Fruit fly (Drosophila melanogaster) whole organism, adult: Measurements from ENCODE around the gene CG9698.

Source experiments
- CG11617 ChIP-seq: fragments of 200-800 bp; sonication (Bioruptor generic); optimal IDR thresholded peaks from 2 replicates; lab custom pipeline; 2017; ENCODE audit warnings: mild to moderate bottlenecking, missing biosample characterization, missing genetic modification reagents, missing genetic modification characterization
- CG12768 ChIP-seq: fragments of 200-800 bp; sonication (Bioruptor generic); optimal IDR thresholded peaks from 2 replicates; lab custom pipeline; 2017; ENCODE audit warnings: missing biosample characterization, missing genetic modification characterization, mild to moderate bottlenecking, moderate library complexity, missing genetic modification reagents
- CG14711 ChIP-seq: fragments of 200-800 bp; sonication (Bioruptor generic); optimal IDR thresholded peaks from 2 replicates; lab custom pipeline; 2018; ENCODE audit warnings: missing biosample characterization, mild to moderate bottlenecking, missing genetic modification characterization, moderate library complexity
- CG1620 ChIP-seq: fragments of 200-800 bp; sonication (Bioruptor generic); optimal IDR thresholded peaks from 2 replicates; lab custom pipeline; 2016; ENCODE audit warnings: missing biosample characterization, missing genetic modification characterization
- CG33017 ChIP-seq: fragments of 200-800 bp; sonication (Bioruptor generic); optimal IDR thresholded peaks from 2 replicates; lab custom pipeline; 2018; ENCODE audit warnings: missing biosample characterization, mild to moderate bottlenecking, missing genetic modification characterization, moderate library complexity
- CG5204 ChIP-seq: fragments of 200-800 bp; sonication (Bioruptor generic); optimal IDR thresholded peaks from 2 replicates; lab custom pipeline; 2016; ENCODE audit warnings: missing biosample characterization, missing genetic modification characterization
- CG7045 ChIP-seq: fragments of 200-800 bp; sonication (Bioruptor generic); optimal IDR thresholded peaks from 2 replicates; lab custom pipeline; 2017; ENCODE audit warnings: missing biosample characterization, mild to moderate bottlenecking, missing genetic modification characterization
- CG7101 ChIP-seq: fragments of 200-800 bp; sonication (Bioruptor generic); optimal IDR thresholded peaks from 2 replicates; lab custom pipeline; 2018; ENCODE audit warnings: missing biosample characterization, mild to moderate bottlenecking, missing genetic modification characterization, moderate library complexity
- Clk ChIP-seq: fragments of 200-800 bp; sonication (Bioruptor generic); optimal IDR thresholded peaks from 2 replicates; lab custom pipeline; 2017; ENCODE audit warnings: missing biosample characterization, missing genetic modification characterization
- Crg-1 ChIP-seq: fragments of 200-800 bp; sonication (Bioruptor generic); optimal IDR thresholded peaks from 2 replicates; lab custom pipeline; 2016; ENCODE audit warnings: missing biosample characterization, missing genetic modification characterization
- Hr96 ChIP-seq: fragments of 200-800 bp; sonication (Bioruptor generic); optimal IDR thresholded peaks from 2 replicates; lab custom pipeline; 2016; ENCODE audit warnings: missing biosample characterization, missing genetic modification characterization
- Mnt ChIP-seq: fragments of 200-800 bp; sonication (Bioruptor generic); optimal IDR thresholded peaks from 2 replicates; lab custom pipeline; 2016; ENCODE audit warnings: missing biosample characterization, mild to moderate bottlenecking, missing genetic modification characterization
- bab1 ChIP-seq: fragments of 200-800 bp; sonication (Bioruptor generic); optimal IDR thresholded peaks from 3 replicates; lab custom pipeline; 2019; ENCODE audit warnings: missing biosample characterization, mild to moderate bottlenecking, missing genetic modification characterization, moderate library complexity
- cic ChIP-seq: fragments of 200-800 bp; sonication (Bioruptor generic); optimal IDR thresholded peaks from 2 replicates; lab custom pipeline; 2017; ENCODE audit warnings: missing biosample characterization, mild to moderate bottlenecking, missing genetic modification characterization, moderate library complexity
- cnc ChIP-seq, 2 experiments: fragments of >200 bp; optimal IDR thresholded peaks; 2 replicates each; lab custom pipeline; 2017
- kay ChIP-seq: fragments of 200-800 bp; sonication (Bioruptor generic); peaks from one replicate; lab custom pipeline; 2016; ENCODE audit warnings: missing biosample characterization, missing genetic modification characterization, borderline replicate concordance
- ovo ChIP-seq: fragments of 200-800 bp; sonication (Bioruptor generic); optimal IDR thresholded peaks from 2 replicates; lab custom pipeline; 2016; ENCODE audit warnings: missing biosample characterization, missing genetic modification characterization
- pad ChIP-seq: fragments of 200-800 bp; sonication (Bioruptor generic); optimal IDR thresholded peaks from 3 replicates; lab custom pipeline; 2017; ENCODE audit warnings: missing biosample characterization, missing genetic modification characterization, mild to moderate bottlenecking, moderate library complexity, missing genetic modification reagents
- tj ChIP-seq: fragments of 200-800 bp; sonication (Bioruptor generic); optimal IDR thresholded peaks from 3 replicates; lab custom pipeline; 2017; ENCODE audit warnings: missing biosample characterization, mild to moderate bottlenecking, missing genetic modification characterization, moderate library complexity
- toe ChIP-seq: fragments of 200-800 bp; sonication (Bioruptor generic); optimal IDR thresholded peaks from 2 replicates; lab custom pipeline; 2016; ENCODE audit warnings: missing biosample characterization, missing genetic modification characterization

The CG9698 gene

DNA sequence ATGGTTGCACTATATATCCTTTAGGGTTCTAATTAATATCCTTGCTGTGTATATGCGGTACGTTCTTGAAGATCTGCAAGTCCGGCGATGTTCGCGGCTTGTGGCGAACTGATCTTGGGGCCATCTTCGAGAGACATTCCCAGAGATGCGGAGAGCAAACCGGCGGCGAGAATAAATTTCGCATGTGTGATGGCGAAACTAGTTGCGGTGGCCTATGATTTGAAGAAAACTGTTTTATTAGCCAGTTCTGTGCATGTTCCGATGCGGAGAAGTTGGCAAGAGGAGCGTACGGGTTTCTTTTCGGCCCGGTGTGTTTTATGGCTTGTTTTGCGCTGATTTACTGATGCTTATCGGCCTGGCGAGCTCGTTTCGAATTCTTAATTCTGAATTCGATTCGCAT is 14.4 kb upstream of the CG9698 start, which contains the start of gene PH4alphaNE1:
Gene PH4alphaNE1, minus strand, starts transcription at position 101 of the 400 bp plus-strand sequence.
- TF ChIP-seq CG33017, result no peak
- TF ChIP-seq CG12768 (GFP tag; lab: Kevin White, UChicago), result no peak
- TF ChIP-seq Mnt, result no peak
- no peak for TF ChIP-seq Crg-1 (GFP tag; lab: Kevin White, UChicago)
- no peak for TF ChIP-seq CG14711 (tag; lab: Kevin White, UChicago)
- no peak for TF ChIP-seq CG5204 (GFP tag; lab: Kevin White, UChicago)

DNA sequence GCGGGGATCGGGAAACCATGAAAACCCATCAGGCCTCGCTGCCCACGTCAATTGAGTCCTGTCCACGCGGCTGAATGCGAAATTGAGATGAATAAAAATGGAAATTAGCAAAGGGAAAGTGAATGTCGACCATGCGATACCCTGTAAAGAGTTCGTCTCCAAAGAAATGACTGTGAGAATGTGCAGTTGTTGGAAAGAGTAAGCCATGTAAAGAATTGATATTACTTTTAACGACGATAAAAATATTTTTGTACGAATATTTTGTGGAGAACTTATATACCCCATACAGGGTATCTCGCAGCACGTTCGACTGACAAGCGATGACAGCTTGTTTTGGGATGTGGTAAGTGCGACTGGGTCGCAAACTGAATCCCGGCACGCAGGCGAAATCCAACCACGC is 13.4 kb upstream of the CG9698 start:
- TF ChIP-seq CG11617, result no peak
- TF ChIP-seq pad (GFP tag; lab: Kevin White, UChicago), result no peak
- no peak for TF ChIP-seq cnc (optimal IDR thresholded peaks at IDR 0.05; lab: Kevin White, UChicago)
- no peak for TF ChIP-seq CG7045
- TF ChIP-seq Hr96 (GFP tag; lab: Kevin White, UChicago), result no peak

DNA sequence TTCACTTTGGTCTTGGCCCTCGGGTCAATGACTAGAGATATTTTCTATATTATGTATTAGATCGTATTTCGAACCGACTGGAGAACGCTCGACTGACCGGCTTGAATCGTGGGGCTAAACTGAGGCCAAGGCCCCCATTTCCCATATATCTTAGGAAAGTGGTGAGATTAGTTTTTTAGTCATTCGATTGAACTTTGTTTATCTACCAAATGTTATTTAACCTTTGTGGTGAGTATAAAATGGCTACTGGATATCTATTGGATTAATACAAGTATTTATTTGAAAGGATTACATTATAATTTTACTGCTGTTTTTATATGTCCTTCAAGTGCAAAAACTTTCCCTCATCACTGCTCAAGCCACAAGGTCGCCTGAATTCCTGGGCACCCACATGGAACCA is 11.2 kb upstream of the CG9698 start, which contains the start of gene CG31371:
Gene CG31371, minus strand, starts transcription at position 101 of the 400 bp plus-strand sequence.
- TF ChIP-seq kay (GFP tag; lab: Kevin White, UChicago) (no peak), CG11617 (no peak), CG12768 (GFP tag; lab: Kevin White, UChicago) (no peak), CG14711 (tag; lab: Kevin White, UChicago) (no peak), cic (GFP tag; lab: Kevin White, UChicago) (no peak)

DNA sequence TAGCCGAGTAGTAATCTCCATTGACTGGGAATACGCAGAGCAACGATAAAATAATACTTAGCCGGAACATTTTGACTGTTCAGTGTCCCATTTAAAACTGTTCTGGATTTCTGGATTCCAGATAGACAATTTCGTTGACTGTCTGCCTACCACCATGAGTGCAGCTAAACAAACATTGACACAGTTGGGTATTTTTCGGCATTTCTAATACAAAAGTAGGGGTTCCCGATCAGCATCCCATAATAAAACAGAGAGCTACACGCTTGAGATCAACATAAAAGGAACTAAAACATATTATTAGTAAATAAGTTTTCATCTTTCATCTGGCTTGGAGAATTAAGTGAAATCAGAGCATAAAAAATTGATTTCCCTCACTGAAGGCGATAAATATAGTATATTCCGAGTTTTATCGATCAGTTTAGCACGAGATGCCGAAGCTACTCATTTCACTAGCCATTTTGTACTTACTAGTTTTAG is 9.0 kb upstream of the CG9698 start, which contains the start of the genes PH4alphaSG1 and CG15539:
Gene PH4alphaSG1, minus strand, starts transcription at position 101 of the 477 bp plus-strand sequence.
Gene CG15539, plus strand, starts transcription at position 427 of the 477 bp plus-strand sequence.
- TF ChIP-seq Mnt, result no peak
- TF ChIP-seq Clk (GFP tag; lab: Kevin White, UChicago), result no peak
- no peak for TF ChIP-seq CG7101 (tag; lab: Kevin White, UChicago)
- TF ChIP-seq bab1 (GFP tag; lab: Kevin White, UChicago), result no peak
- TF ChIP-seq cnc (optimal IDR thresholded peaks at IDR 0.05; lab: Kevin White, UChicago), result no peak
- TF ChIP-seq CG1620, result no peak
- no peak for TF ChIP-seq Crg-1 (GFP tag; lab: Kevin White, UChicago)
- TF ChIP-seq CG7045, result no peak
- TF ChIP-seq CG14711 (tag; lab: Kevin White, UChicago), result no peak
- TF ChIP-seq cic (GFP tag; lab: Kevin White, UChicago), result no peak
- no peak for TF ChIP-seq kay (GFP tag; lab: Kevin White, UChicago)

DNA sequence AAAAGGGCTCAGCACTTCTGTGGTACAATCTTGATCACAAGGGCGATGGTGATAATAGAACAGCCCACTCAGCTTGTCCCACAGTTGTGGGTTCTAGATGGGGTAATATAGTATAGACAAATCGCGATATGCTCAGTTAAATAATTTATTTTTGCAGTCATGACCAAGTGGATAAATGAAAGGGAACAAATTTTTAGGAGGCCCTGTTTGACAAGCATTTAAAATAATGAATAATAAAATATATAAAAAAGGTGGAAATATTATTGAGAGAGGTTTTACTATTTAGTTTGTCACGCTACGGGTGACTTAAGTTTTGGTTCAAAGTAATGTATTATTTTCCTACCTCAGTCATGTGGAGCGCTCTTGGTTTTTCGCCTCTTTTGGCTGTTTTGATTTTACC is 6.9 kb upstream of the CG9698 start, which contains the start of gene CG34041:
Gene CG34041, plus strand, starts transcription at position 301 of the 400 bp plus-strand sequence.
- TF ChIP-seq CG33017 (no peak), CG11617 (no peak), Mnt (no peak), bab1 (GFP tag; lab: Kevin White, UChicago) (no peak), Hr96 (GFP tag; lab: Kevin White, UChicago) (no peak), CG7101 (tag; lab: Kevin White, UChicago) (no peak)

DNA sequence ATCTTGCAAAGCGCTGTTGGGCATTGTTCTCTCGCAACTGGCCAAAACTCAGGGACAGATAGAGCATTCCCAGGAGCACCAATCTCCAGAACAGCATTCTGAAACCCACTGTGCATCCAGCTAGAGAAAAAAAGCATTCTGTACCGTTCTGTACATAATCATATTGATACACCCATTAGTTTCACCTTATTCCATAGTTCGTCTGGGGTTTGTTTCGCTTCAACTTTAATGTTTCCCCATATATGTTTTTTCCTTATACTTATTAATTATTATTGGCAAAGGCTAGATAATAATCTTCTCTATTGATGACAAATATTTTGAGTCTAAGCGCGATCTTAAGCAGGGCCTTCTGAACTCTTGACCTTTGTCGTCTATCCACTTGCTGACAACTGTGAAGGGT is 2.5 kb upstream of the CG9698 start, which contains the start of gene PH4alphaNE2:
Gene PH4alphaNE2, minus strand, starts transcription at position 101 of the 400 bp plus-strand sequence.
- no peak for TF ChIP-seq ovo (GFP tag; lab: Kevin White, UChicago)
- no peak for TF ChIP-seq cnc (optimal IDR thresholded peaks at IDR 0.05; lab: Kevin White, UChicago)
- no peak for TF ChIP-seq pad (GFP tag; lab: Kevin White, UChicago)
- no peak for TF ChIP-seq CG12768 (GFP tag; lab: Kevin White, UChicago)
- TF ChIP-seq Mnt, result no peak
- TF ChIP-seq kay (GFP tag; lab: Kevin White, UChicago), result no peak
- TF ChIP-seq CG1620, result no peak
- no peak for TF ChIP-seq CG7101 (tag; lab: Kevin White, UChicago)
- no peak for TF ChIP-seq Clk (GFP tag; lab: Kevin White, UChicago)
- TF ChIP-seq CG14711 (tag; lab: Kevin White, UChicago), result no peak

DNA sequence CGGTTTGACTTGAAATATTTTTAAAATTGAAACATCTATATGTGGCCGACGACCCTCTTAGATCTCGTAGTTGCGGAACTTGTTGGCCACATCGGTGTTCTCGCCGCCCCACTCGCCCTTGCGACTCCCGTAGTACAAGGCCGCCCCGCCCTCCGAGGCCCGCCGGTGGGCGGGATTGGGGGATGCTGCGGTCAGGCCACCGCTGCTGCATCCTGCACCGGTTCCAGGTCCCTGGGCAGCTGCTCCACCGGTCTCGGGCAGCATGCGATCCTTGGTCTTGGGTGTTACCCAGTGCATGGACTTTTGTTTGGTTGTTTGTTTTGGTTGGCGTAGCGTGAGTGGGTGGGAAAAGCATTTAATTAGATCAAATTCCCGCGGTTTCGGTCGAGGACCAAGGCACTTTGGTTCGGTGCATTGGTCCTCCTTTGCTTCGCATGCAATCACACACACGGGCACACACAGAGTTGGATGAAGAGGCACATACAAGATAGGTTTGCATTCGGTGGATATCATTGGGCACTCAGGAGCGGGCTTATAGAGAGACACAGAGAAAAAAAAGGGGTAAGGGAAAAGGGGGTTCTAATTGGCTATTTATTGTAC is 3.8 kb downstream of the CG9698 start:
- no peak for TF ChIP-seq bab1 (GFP tag; lab: Kevin White, UChicago)
- TF ChIP-seq CG7101 (tag; lab: Kevin White, UChicago), result no peak
- no peak for TF ChIP-seq Crg-1 (GFP tag; lab: Kevin White, UChicago)
- no peak for TF ChIP-seq CG12768 (GFP tag; lab: Kevin White, UChicago)
- no peak for TF ChIP-seq cnc (optimal IDR thresholded peaks at IDR 0.05; lab: Kevin White, UChicago)

DNA sequence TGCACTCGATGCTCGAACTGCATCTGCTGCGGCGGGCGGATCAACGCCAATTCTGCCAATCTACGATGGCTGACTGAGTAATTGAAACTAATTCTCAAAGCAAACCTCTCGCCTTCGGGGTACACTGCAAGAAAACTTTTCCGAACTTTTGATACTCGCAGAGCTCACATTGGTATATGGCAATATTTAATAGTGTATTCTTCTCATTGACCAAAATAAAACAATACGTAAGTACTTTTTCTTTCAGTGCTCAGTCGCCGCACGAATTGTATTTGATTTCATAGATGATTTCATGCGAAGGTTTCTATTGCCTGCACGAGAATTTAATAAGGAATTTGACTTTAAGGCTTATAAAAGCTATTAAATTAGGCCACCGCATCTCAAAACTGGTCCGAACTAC is 11.1 kb downstream of the CG9698 start:
- TF ChIP-seq toe (GFP tag; lab: Kevin White, UChicago), result no peak
- no peak for TF ChIP-seq CG7045
- TF ChIP-seq Clk (GFP tag; lab: Kevin White, UChicago), result no peak
- no peak for TF ChIP-seq kay (GFP tag; lab: Kevin White, UChicago)
- no peak for TF ChIP-seq Mnt
- no peak for TF ChIP-seq bab1 (GFP tag; lab: Kevin White, UChicago)
- no peak for TF ChIP-seq Crg-1 (GFP tag; lab: Kevin White, UChicago)
- no peak for TF ChIP-seq pad (GFP tag; lab: Kevin White, UChicago)
- TF ChIP-seq cic (GFP tag; lab: Kevin White, UChicago), result no peak
- TF ChIP-seq ovo (GFP tag; lab: Kevin White, UChicago), result no peak
- TF ChIP-seq Hr96 (GFP tag; lab: Kevin White, UChicago), result no peak
- no peak for TF ChIP-seq CG1620
- TF ChIP-seq CG5204 (GFP tag; lab: Kevin White, UChicago), result no peak
- no peak for TF ChIP-seq cnc (optimal IDR thresholded peaks at IDR 0.05; lab: Kevin White, UChicago)
- no peak for TF ChIP-seq CG14711 (tag; lab: Kevin White, UChicago)
- TF ChIP-seq CG11617, result no peak
- no peak for TF ChIP-seq CG12768 (GFP tag; lab: Kevin White, UChicago)
- no peak for TF ChIP-seq CG7101 (tag; lab: Kevin White, UChicago)
- no peak for TF ChIP-seq tj (GFP tag; lab: Kevin White, UChicago)
